Worm (Caenorhabditis elegans) whole organism, L2 larva: ENCODE results near the gene Y45F3A.9.

Experiments used
- elt-1 ChIP-seq: fragments of 150-350 bp; optimal IDR thresholded peaks from 2 replicates; lab custom pipeline; 2014; ENCODE audit warnings: missing biosample characterization, missing genetic modification characterization
- nhr-11 ChIP-seq: fragments of 150-350 bp; optimal IDR thresholded peaks from 2 replicates; lab custom pipeline; 2014; ENCODE audit warnings: missing biosample characterization, missing genetic modification characterization
- nhr-77 ChIP-seq: fragments of 150-350 bp; optimal IDR thresholded peaks from 2 replicates; lab custom pipeline; 2014; ENCODE audit warnings: missing biosample characterization, missing genetic modification characterization

ce11 chrIII:10629795-10630194 is 34.8 kb upstream of the Y45F3A.9 start:
- no peak for TF ChIP-seq nhr-11
- TF ChIP-seq elt-1, result no peak
- TF ChIP-seq nhr-77, result no peak
